Worm (Caenorhabditis elegans): ENCODE data around the gene ZK637.4.

The ZK637.4 gene

DNA sequence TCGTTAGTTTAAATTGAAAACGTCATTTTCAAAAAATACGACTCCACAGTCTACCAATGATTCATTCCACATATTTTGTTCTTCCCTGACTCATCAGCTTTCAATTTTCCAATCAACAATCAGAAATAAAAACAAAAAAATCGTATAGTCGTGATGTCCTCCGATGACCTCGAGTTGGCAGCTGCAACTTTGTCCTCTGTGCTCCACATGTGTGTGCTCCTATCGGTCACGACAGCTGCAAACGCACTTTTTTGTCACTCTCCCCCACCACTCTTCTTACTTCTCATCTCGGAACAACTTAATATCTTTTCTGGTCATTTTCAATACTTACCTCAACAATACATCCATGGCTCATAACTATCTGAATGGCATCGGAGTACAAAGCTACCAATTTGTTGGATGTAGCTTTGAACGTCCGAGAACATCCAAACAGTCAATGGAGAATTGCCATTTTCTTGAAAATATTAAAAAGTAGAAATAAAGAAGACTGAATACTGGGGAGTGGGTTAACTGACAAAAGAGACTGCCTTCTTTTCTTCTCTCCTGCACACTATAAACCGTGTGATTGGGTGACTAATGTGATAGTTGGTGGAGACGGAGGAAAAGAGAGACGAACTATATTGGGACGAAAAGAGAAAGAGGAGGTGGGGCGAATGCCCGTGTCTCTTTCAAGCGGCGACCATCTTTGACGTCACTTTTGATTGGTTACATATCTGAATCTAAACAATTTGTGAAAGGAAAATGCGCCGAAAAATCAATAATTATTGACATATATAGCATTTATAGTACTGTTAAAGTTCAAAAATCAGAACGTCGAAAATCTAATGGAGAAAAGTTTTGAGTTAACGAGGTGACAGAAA lies 26.4 kb upstream of the ZK637.4 start:
- no peak for TF ChIP-seq nhr-12 (tag; optimal IDR thresholded peaks at IDR 0.05)
- TF ChIP-seq hlh-1 (tag; optimal IDR thresholded peaks at IDR 0.05) = peak; percentile 79

DNA sequence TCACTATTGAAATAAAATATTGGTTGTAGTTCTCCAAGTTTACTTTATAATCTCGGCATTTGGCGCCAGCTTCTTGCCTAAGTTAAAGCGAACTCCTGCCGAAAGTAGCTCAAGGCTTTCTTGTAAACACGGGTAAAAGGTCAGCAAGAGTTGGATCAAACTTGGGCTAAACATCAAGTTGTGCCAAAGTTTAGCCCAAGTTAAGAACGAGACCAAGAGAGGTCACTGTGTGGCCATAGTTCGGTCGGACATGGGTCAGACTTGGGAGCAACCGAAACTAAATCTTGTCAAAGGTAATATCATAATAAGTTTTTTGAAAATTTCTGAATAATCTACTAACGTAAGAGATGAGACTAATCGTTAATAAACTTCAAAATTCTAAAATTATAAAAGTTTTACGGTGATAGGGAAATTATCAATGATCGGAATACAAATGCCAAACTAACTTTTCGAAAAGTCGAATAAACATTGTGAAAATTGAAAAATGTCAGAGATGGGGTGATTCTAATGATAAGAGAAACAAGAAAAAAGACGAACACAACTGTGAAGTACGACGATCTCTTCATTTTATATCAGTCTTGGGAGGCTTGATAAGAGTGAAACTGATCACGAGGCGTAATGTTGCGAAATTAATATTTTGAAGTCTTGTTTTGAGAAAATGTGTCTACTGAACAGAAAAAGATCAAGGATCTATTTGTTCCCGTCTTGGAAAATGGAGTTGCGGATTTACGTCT lies 25.5 kb upstream of the ZK637.4 start:
- TF ChIP-seq tbx-8 (GFP tag; optimal IDR thresholded peaks at IDR 0.05) = no peak
- no peak for TF ChIP-seq lin-32 (GFP tag; optimal IDR thresholded peaks at IDR 0.05)
- no peak for TF ChIP-seq sem-2 (GFP tag; optimal IDR thresholded peaks at IDR 0.05)
- no peak for TF ChIP-seq elt-1 (tag; optimal IDR thresholded peaks at IDR 0.05; ENCODE audit: borderline replicate concordance, insufficient read depth)
- TF ChIP-seq nhr-12 (tag; optimal IDR thresholded peaks at IDR 0.05) = no peak
- TF ChIP-seq nhr-237 (tag; optimal IDR thresholded peaks at IDR 0.05) = no peak
- TF ChIP-seq unc-62 (GFP tag; optimal IDR thresholded peaks at IDR 0.05) = no peak
- TF ChIP-seq cnd-1 (tag; optimal IDR thresholded peaks at IDR 0.05) = no peak
- TF ChIP-seq unc-39 (tag; optimal IDR thresholded peaks at IDR 0.05) = no peak
- no peak for TF ChIP-seq sptf-1 (tag; optimal IDR thresholded peaks at IDR 0.05)
- TF ChIP-seq hlh-1 (tag; optimal IDR thresholded peaks at IDR 0.05) = no peak

DNA sequence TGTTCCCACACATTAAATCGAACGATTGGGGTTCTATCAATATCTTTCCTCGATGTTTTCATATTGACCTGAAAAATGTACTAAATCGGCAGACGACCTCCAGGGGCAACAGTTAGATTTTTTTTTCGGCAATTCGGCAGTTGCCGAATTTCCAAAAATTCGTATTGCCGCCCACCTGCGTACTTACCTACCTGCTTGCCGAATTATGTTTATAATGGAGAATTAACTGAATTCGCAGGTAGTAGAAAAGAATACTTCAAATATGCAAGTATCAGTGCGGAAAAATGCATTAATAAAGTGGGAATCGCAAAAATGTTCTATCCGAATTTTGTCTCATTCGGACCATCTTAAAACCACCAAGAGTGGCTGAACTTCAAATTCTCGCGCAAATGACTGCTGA lies 23.9 kb upstream of the ZK637.4 start:
- TF ChIP-seq blmp-1 (tag; optimal IDR thresholded peaks at IDR 0.05) (no peak), snpc-4 (tag; optimal IDR thresholded peaks at IDR 0.05) (no peak), lin-13 (tag; optimal IDR thresholded peaks at IDR 0.05) (no peak), zip-8 (tag; optimal IDR thresholded peaks at IDR 0.05) (no peak), hlh-1 (tag; optimal IDR thresholded peaks at IDR 0.05) (no peak), mab-5 (tag; optimal IDR thresholded peaks at IDR 0.05) (no peak), unc-62 (GFP tag; optimal IDR thresholded peaks at IDR 0.05) (no peak), nhr-2 (tag; optimal IDR thresholded peaks at IDR 0.05) (no peak), lsy-2 (tag; optimal IDR thresholded peaks at IDR 0.05) (no peak), bed-3 (GFP tag; optimal IDR thresholded peaks at IDR 0.05) (no peak), ceh-39 (tag; optimal IDR thresholded peaks at IDR 0.05) (no peak)

- no peak for TF ChIP-seq bed-3 (GFP tag; optimal IDR thresholded peaks at IDR 0.05)
- no peak for TF ChIP-seq tbx-8 (GFP tag; optimal IDR thresholded peaks at IDR 0.05)
- TF ChIP-seq sem-2 (GFP tag; optimal IDR thresholded peaks at IDR 0.05) = no peak
- TF ChIP-seq lin-32 (GFP tag; optimal IDR thresholded peaks at IDR 0.05) = no peak
- TF ChIP-seq blmp-1 (tag; optimal IDR thresholded peaks at IDR 0.05) = no peak
- no peak for TF ChIP-seq ceh-39 (tag; optimal IDR thresholded peaks at IDR 0.05)
- TF ChIP-seq unc-39 (tag; optimal IDR thresholded peaks at IDR 0.05) = no peak
- no peak for TF ChIP-seq mab-5 (tag; optimal IDR thresholded peaks at IDR 0.05)
- TF ChIP-seq mep-1 (tag; optimal IDR thresholded peaks at IDR 0.05) = no peak
- peak; percentile 85 for TF ChIP-seq cnd-1 (tag; optimal IDR thresholded peaks at IDR 0.05)
- TF ChIP-seq lin-13 (tag; optimal IDR thresholded peaks at IDR 0.05) = peak; percentile 26
- TF ChIP-seq hlh-1 (tag; optimal IDR thresholded peaks at IDR 0.05) = no peak
- no peak for TF ChIP-seq ceh-83 (GFP tag; optimal IDR thresholded peaks at IDR 0.05)
- TF ChIP-seq elt-3 (tag; optimal IDR thresholded peaks at IDR 0.05) = no peak
- no peak for TF ChIP-seq nhr-76 (tag; optimal IDR thresholded peaks at IDR 0.05)
- TF ChIP-seq pha-4 (tag; optimal IDR thresholded peaks at IDR 0.05) = no peak
- no peak for TF ChIP-seq elt-1 (tag; optimal IDR thresholded peaks at IDR 0.05; ENCODE audit: borderline replicate concordance, insufficient read depth)
- TF ChIP-seq flh-1 (GFP tag; optimal IDR thresholded peaks at IDR 0.05) = no peak
- no peak for TF ChIP-seq nhr-237 (tag; optimal IDR thresholded peaks at IDR 0.05)
- TF ChIP-seq drap-1 (GFP tag; optimal IDR thresholded peaks at IDR 0.05) = no peak
- peak; percentile 55 for TF ChIP-seq ham-2 (GFP tag; optimal IDR thresholded peaks at IDR 0.05)
- TF ChIP-seq ceh-43 (GFP tag; optimal IDR thresholded peaks at IDR 0.05) = no peak
- TF ChIP-seq sptf-1 (tag; optimal IDR thresholded peaks at IDR 0.05) = no peak
- TF ChIP-seq nhr-28 (tag; optimal IDR thresholded peaks at IDR 0.05) = no peak
- TF ChIP-seq nhr-2 (tag; optimal IDR thresholded peaks at IDR 0.05) = no peak
- no peak for TF ChIP-seq ztf-11 (tag; optimal IDR thresholded peaks at IDR 0.05)
- peak; percentile 87 for TF ChIP-seq ces-1 (GFP tag; optimal IDR thresholded peaks at IDR 0.05)
- TF ChIP-seq unc-62 (GFP tag; optimal IDR thresholded peaks at IDR 0.05) = peak; percentile 14
- peak; percentile 68 for TF ChIP-seq mls-2 (tag; optimal IDR thresholded peaks at IDR 0.05)
- TF ChIP-seq lsy-2 (tag; optimal IDR thresholded peaks at IDR 0.05) = no peak
Observed at ce11 chrIII:8873045-8873457, 20.5 kb upstream of the ZK637.4 start.

Data from whole organism, mixed stage, embryonic.